Worm (Caenorhabditis elegans) whole organism, midembryonic: ENCODE measurements around the gene F37A8.1.

Experiments used
- T22C8.4 ChIP-seq: fragments of 200-800 bp; sonication (Bioruptor generic); IDR thresholded peaks from 2 replicates; pipeline ENCODE4 v1.3.6; 2022; ENCODE audit warnings: missing genetic modification characterization, missing compliant biosample characterization
- cog-1 ChIP-seq: sonication (generic microtip); optimal IDR thresholded peaks from 2 replicates; lab custom pipeline; 2016; ENCODE audit warnings: missing genetic modification characterization, missing compliant biosample characterization
- flt-1 ChIP-seq: fragments of 200-800 bp; sonication (Bioruptor generic); IDR thresholded peaks from 2 replicates; pipeline ENCODE4 v1.3.6; 2022; ENCODE audit warnings: missing genetic modification characterization, missing compliant biosample characterization
- klf-2 ChIP-seq: fragments of 200-800 bp; sonication (Bioruptor generic); conservative IDR thresholded peaks from 2 replicates; pipeline ENCODE4 v1.3.6; 2022; ENCODE audit warnings: missing genetic modification reagents, missing genetic modification characterization, missing compliant biosample characterization
- med-1 ChIP-seq: sonication (generic microtip); optimal IDR thresholded peaks from 2 replicates; lab custom pipeline; 2017; ENCODE audit warnings: missing genetic modification characterization, mild to moderate bottlenecking, missing compliant biosample characterization, antibody characterized with exemption, missing genetic modification reagents; ENCODE audit not compliant: insufficient read depth
- ref-1 ChIP-seq: fragments of 200-800 bp; sonication (Bioruptor generic); conservative IDR thresholded peaks from 2 replicates; pipeline ENCODE4 v1.3.6; 2022; ENCODE audit warnings: missing genetic modification reagents, missing genetic modification characterization, missing compliant biosample characterization

DNA sequence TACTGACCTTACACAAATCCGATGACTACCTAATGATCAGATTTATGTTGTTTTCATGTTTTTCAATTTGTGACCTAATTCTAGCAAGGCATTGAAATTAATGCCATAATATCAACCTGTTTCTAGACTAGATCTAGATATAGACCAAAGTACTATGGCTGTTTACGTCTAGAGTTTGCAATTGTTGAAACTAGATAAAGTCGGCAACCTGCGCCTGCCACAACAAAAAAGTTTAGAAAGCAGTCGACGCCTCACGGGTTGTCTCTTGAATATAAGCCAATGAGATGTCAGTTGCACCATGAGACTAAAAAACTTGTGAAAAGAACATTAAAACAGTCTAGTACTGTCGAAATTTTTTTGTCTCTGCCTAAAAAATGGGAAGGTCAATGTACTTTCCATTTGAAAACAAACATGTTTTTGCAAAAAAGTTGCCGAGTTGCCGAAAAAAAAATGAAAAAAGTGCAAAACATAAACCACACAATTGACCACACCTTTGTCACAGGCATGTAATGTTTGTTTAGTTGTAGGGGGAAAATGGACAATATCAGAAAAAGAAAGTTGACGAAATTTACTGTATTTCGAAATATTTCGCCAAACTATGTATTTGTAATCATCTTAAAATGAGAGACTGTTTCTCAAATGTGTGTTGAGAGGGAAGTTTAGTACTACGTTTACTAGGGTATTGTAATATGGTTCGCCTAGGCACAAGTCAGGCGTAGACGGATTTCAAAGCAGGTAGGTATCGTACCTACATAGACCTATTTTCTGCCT is 49.1 kb upstream of the F37A8.1 start:
- no peak for TF ChIP-seq flt-1 (GFP tag; lab: Robert Waterston, UW)
- TF ChIP-seq klf-2 (GFP tag; lab: Robert Waterston, UW), result no peak
- no peak for TF ChIP-seq cog-1 (tag; lab: Kevin White, UChicago)
- no peak for TF ChIP-seq ref-1 (GFP tag; lab: Robert Waterston, UW)
- no peak for TF ChIP-seq T22C8.4 (GFP tag; lab: Robert Waterston, UW)
- TF ChIP-seq med-1 (GFP tag; lab: Kevin White, UChicago), result no peak
